Fruit fly (Drosophila melanogaster): ENCODE data around the gene CG31274.
A peak's percentile ranks its signal among the peaks of the same experiment; 100 is the strongest.

Gene CG31274

dm6 chr3R:16969361-16970355 lies 23.2 kb upstream of the CG31274 start (continued):
- TF ChIP-seq tx (GFP tag; optimal IDR thresholded peaks at IDR 0.05): peak; percentile 31
- no peak for TF ChIP-seq zen2 (GFP tag; IDR thresholded peaks at IDR 0.05; ENCODE audit: partially characterized antibody)
- TF ChIP-seq Dp (GFP tag; optimal IDR thresholded peaks at IDR 0.05): peak; percentile 84
- TF ChIP-seq CG13123 (GFP tag; optimal IDR thresholded peaks at IDR 0.05): no peak
- TF ChIP-seq inv (GFP tag; IDR thresholded peaks at IDR 0.05; ENCODE audit: partially characterized antibody): no peak
- TF ChIP-seq ara (GFP tag; IDR thresholded peaks at IDR 0.05): no peak; the same call in 1 of the 2 replicates
- no peak for TF ChIP-seq pan (optimal IDR thresholded peaks at IDR 0.05)
- peak in 1 of 2 experiments; percentile 61 for TF ChIP-seq pan (GFP tag; optimal IDR thresholded peaks at IDR 0.05 in 1 of 2, IDR thresholded peaks at IDR 0.05 in 1 of 2)
- TF ChIP-seq usp (GFP tag; optimal IDR thresholded peaks at IDR 0.05): no peak
- TF ChIP-seq dmrt11E (tag; optimal IDR thresholded peaks at IDR 0.05): peak; percentile 75
- no peak for TF ChIP-seq ab (GFP tag; optimal IDR thresholded peaks at IDR 0.05)
- TF ChIP-seq sd (tag; optimal IDR thresholded peaks at IDR 0.05): peak; percentile 67
- peak; percentile 64; the same call in 1 of the 3 replicates for TF ChIP-seq ken (GFP tag; IDR thresholded peaks at IDR 0.05)
- TF ChIP-seq CG15269 (tag; optimal IDR thresholded peaks at IDR 0.05): no peak
- peak; percentile 49; the same call in 1 of the 2 replicates for TF ChIP-seq al (GFP tag; IDR thresholded peaks at IDR 0.05)
- no peak for TF ChIP-seq CG2129 (GFP tag; IDR thresholded peaks at IDR 0.05; ENCODE audit: partially characterized antibody)
- peak; percentile 62 for TF ChIP-seq fd96Cb (tag; optimal IDR thresholded peaks at IDR 0.05)
- peak; percentile 24 for TF ChIP-seq org-1 (GFP tag; optimal IDR thresholded peaks at IDR 0.05)
- no peak for TF ChIP-seq Atf-2 (GFP tag; optimal IDR thresholded peaks at IDR 0.05)
- no peak for TF ChIP-seq emc (GFP tag; optimal IDR thresholded peaks at IDR 0.05)
- TF ChIP-seq Mad (GFP tag; optimal IDR thresholded peaks at IDR 0.05): peak; percentile 9
- no peak for TF ChIP-seq Oaz (GFP tag; IDR thresholded peaks at IDR 0.05)
- TF ChIP-seq CG2120 (GFP tag; optimal IDR thresholded peaks at IDR 0.05): peak; percentile 65
- TF ChIP-seq gsb-n (tag; optimal IDR thresholded peaks at IDR 0.05): peak; percentile 54
- peak; percentile 47 for TF ChIP-seq tap (tag; optimal IDR thresholded peaks at IDR 0.05)
- TF ChIP-seq CG9215 (GFP tag; IDR thresholded peaks at IDR 0.05): peak; percentile 31; the same call in 1 of the 2 replicates
- no peak for TF ChIP-seq CG13296 (GFP tag; optimal IDR thresholded peaks at IDR 0.05)
- TF ChIP-seq CG11085 (GFP tag; IDR thresholded peaks at IDR 0.05): no peak; the same call in 1 of the 2 replicates
- peak; percentile 84 for TF ChIP-seq CG12391 (tag; optimal IDR thresholded peaks at IDR 0.05)
- TF ChIP-seq CG1233 (GFP tag; optimal IDR thresholded peaks at IDR 0.05): peak; percentile 68
- no peak for TF ChIP-seq luna (GFP tag; optimal IDR thresholded peaks at IDR 0.05)
- TF ChIP-seq gem (tag; optimal IDR thresholded peaks at IDR 0.05): peak; percentile 84
- peak; percentile 41 for TF ChIP-seq Ets97D (GFP tag; optimal IDR thresholded peaks at IDR 0.05)
- TF ChIP-seq CG4360 (GFP tag; IDR thresholded peaks at IDR 0.05): 0 out of 2 replicates have a peak, but pooled peaks have one; percentile 29
- TF ChIP-seq HHEX (GFP tag; optimal IDR thresholded peaks at IDR 0.05): no peak
- TF ChIP-seq Opbp (GFP tag; IDR thresholded peaks at IDR 0.05; ENCODE audit: partially characterized antibody): peak; percentile 26; the same call in 2 of the 3 replicates
- TF ChIP-seq NFAT (GFP tag; IDR thresholded peaks at IDR 0.05): peak; percentile 69; the same call in 1 of the 2 replicates
- TF ChIP-seq CG1832 (GFP tag; optimal IDR thresholded peaks at IDR 0.05): no peak
- TF ChIP-seq CG10462 (GFP tag; optimal IDR thresholded peaks at IDR 0.05): peak; percentile 65
- TF ChIP-seq Abd-B (GFP tag; optimal IDR thresholded peaks at IDR 0.05): peak; percentile 74
- peak; percentile 33 for TF ChIP-seq CG2116 (GFP tag; optimal IDR thresholded peaks at IDR 0.05)
- peak in 1 of 2 experiments; percentile 76 for TF ChIP-seq bsh (GFP tag; optimal IDR thresholded peaks at IDR 0.05)
- TF ChIP-seq br (optimal IDR thresholded peaks at IDR 0.05): no peak
- TF ChIP-seq CG17568 (GFP tag; optimal IDR thresholded peaks at IDR 0.05): peak; percentile 5
- TF ChIP-seq CG34224 (GFP tag; IDR thresholded peaks at IDR 0.05; ENCODE audit: partially characterized antibody): no peak
- TF ChIP-seq disco-r (GFP tag; optimal IDR thresholded peaks at IDR 0.05): no peak
- TF ChIP-seq jing (GFP tag; optimal IDR thresholded peaks at IDR 0.05): no peak
- peak; percentile 81 for TF ChIP-seq CG17361 (GFP tag; IDR thresholded peaks at IDR 0.05)
